Worm (Caenorhabditis elegans) whole organism, mixed stage, embryonic: ENCODE measurements around the gene misc-1.
"Not testable (repeated sequence)": the region's sequence is repeated elsewhere in the genome, so short reads cannot be mapped to it uniquely, and the experiment has no call there.

Source experiments
- M03D4.4 ChIP-seq: sonication (generic microtip); optimal IDR thresholded peaks from 2 replicates; lab custom pipeline; 2017; ENCODE audit warnings: mild to moderate bottlenecking, missing genetic modification characterization, missing compliant biosample characterization
- ces-1 ChIP-seq: fragments of 150-350 bp; optimal IDR thresholded peaks from 2 replicates; lab custom pipeline; 2014; ENCODE audit warnings: missing biosample characterization, missing genetic modification reagents, missing genetic modification characterization
- lin-13 ChIP-seq: fragments of 150-350 bp; optimal IDR thresholded peaks from 2 replicates; lab custom pipeline; 2014; ENCODE audit warnings: missing biosample characterization, missing genetic modification characterization
- nhr-12 ChIP-seq: fragments of 150-350 bp; optimal IDR thresholded peaks from 2 replicates; lab custom pipeline; 2014; ENCODE audit warnings: missing biosample characterization, missing genetic modification characterization
- nhr-28 ChIP-seq: fragments of 150-350 bp; optimal IDR thresholded peaks from 2 replicates; lab custom pipeline; 2014; ENCODE audit warnings: missing biosample characterization, missing genetic modification characterization

ce11 chrII:312110-312509 is 25.7 kb downstream of the misc-1 start, which contains the start of gene mps-2:
- TF ChIP-seq ces-1 (GFP tag; lab: Kevin White, UChicago); lin-13 (tag; lab: Kevin White, UChicago); M03D4.4 (tag; lab: Kevin White, UChicago); nhr-12 (tag; lab: Kevin White, UChicago); nhr-28 (tag; lab: Kevin White, UChicago): not testable (repeated sequence)
